Worm (Caenorhabditis elegans) whole organism, L1 larva: ENCODE results near the gene F54D5.2.

ENCODE experiments used
- C04F5.9 ChIP-seq: sonication (generic microtip); optimal IDR thresholded peaks from 2 replicates; lab custom pipeline; 2016; ENCODE audit warnings: missing genetic modification characterization, missing compliant biosample characterization
- C16A3.4 ChIP-seq: fragments of 150-350 bp; optimal IDR thresholded peaks from 2 replicates; lab custom pipeline; 2014; ENCODE audit warnings: missing biosample characterization, missing genetic modification characterization
- C34B4.2 ChIP-seq: sonication (generic microtip); optimal IDR thresholded peaks from 2 replicates; lab custom pipeline; 2017; ENCODE audit warnings: mild to moderate bottlenecking, missing genetic modification characterization, missing compliant biosample characterization
- Y116A8C.19 ChIP-seq: sonication (generic microtip); optimal IDR thresholded peaks from 2 replicates; lab custom pipeline; 2016; ENCODE audit warnings: missing compliant biosample characterization, missing genetic modification characterization, borderline replicate concordance
- aly-2 ChIP-seq: fragments of 150-350 bp; optimal IDR thresholded peaks from 2 replicates; lab custom pipeline; 2014; ENCODE audit warnings: missing biosample characterization, missing genetic modification characterization
- blmp-1 ChIP-seq: fragments of 150-350 bp; optimal IDR thresholded peaks from 2 replicates; lab custom pipeline; 2014; ENCODE audit warnings: missing biosample characterization, missing genetic modification characterization
- ceh-8 ChIP-seq: fragments of 200-800 bp; sonication (Bioruptor generic); optimal IDR thresholded peaks from 2 replicates; lab custom pipeline; 2018; ENCODE audit warnings: mild to moderate bottlenecking, missing genetic modification characterization, moderate library complexity, missing compliant biosample characterization
- ceh-88 ChIP-seq: fragments of 200-800 bp; sonication (Bioruptor generic); IDR thresholded peaks from 2 replicates; pipeline ENCODE4 v1.3.6; 2022; ENCODE audit warnings: missing genetic modification characterization, missing compliant biosample characterization
- ceh-90 ChIP-seq: sonication (generic microtip); optimal IDR thresholded peaks from 2 replicates; lab custom pipeline; 2016; ENCODE audit warnings: missing genetic modification characterization, missing compliant biosample characterization
- ces-1 ChIP-seq: fragments of 150-350 bp; optimal IDR thresholded peaks from 2 replicates; lab custom pipeline; 2014; ENCODE audit warnings: missing biosample characterization, missing genetic modification reagents, missing genetic modification characterization
- dpl-1 ChIP-seq, 3 experiments: fragments of 150-350 bp in 2 of 3; sonication (generic microtip) in 1 of 3; optimal IDR thresholded peaks; 2 replicates each; lab custom pipeline; 2014 to 2017; ENCODE audit warnings: missing biosample characterization in 3 of 3, missing genetic modification characterization in 3 of 3, missing genetic modification reagents in 3 of 3
- efl-1 ChIP-seq, 4 experiments: fragments of 150-350 bp; optimal IDR thresholded peaks in 3 of 4; peaks in 1 of 4; 1 replicate in 1 of 4; 2 replicates in 3 of 4; lab custom pipeline; 2014; ENCODE audit warnings: missing biosample characterization in 2 of 4, missing genetic modification characterization in 2 of 4, missing genetic modification reagents in 2 of 4
- efl-3 ChIP-seq: fragments of 200-800 bp; sonication (Bioruptor generic); optimal IDR thresholded peaks from 2 replicates; lab custom pipeline; 2018; ENCODE audit warnings: mild to moderate bottlenecking, missing genetic modification characterization, missing compliant biosample characterization
- egl-27 ChIP-seq, 2 experiments: fragments of 150-350 bp in 1 of 2; sonication (generic microtip); optimal IDR thresholded peaks; 3 replicates each; lab custom pipeline; 2017 to 2018; ENCODE audit warnings: missing biosample characterization in 2 of 2, missing genetic modification characterization in 2 of 2, missing genetic modification reagents in 2 of 2
- elt-3 ChIP-seq, 6 experiments: fragments of 150-350 bp in 1 of 6; sonication (generic microtip); optimal IDR thresholded peaks; 2 replicates each; lab custom pipeline; 2017 to 2018; ENCODE audit warnings: missing biosample characterization in 6 of 6, missing genetic modification characterization in 6 of 6, inconsistent platforms in 1 of 6
- fkh-10 ChIP-seq: sonication (generic microtip); optimal IDR thresholded peaks from 2 replicates; lab custom pipeline; 2017; ENCODE audit warnings: missing biosample characterization, missing genetic modification reagents, missing genetic modification characterization
- fkh-8 ChIP-seq: sonication (generic microtip); optimal IDR thresholded peaks from 2 replicates; lab custom pipeline; 2016; ENCODE audit warnings: mild to moderate bottlenecking, missing genetic modification characterization, missing compliant biosample characterization
- hlh-17 ChIP-seq: fragments of 200-800 bp; sonication (Bioruptor generic); optimal IDR thresholded peaks from 2 replicates; lab custom pipeline; 2018; ENCODE audit warnings: missing genetic modification characterization, mild to moderate bottlenecking, missing compliant biosample characterization, moderate library complexity, borderline replicate concordance
- isw-1 ChIP-seq: fragments of 200-800 bp; sonication (Bioruptor generic); IDR thresholded peaks from 2 replicates; pipeline ENCODE4 v1.3.6; 2022; ENCODE audit warnings: missing genetic modification characterization, missing compliant biosample characterization
- jun-1 ChIP-seq: fragments of 150-350 bp; optimal IDR thresholded peaks from 2 replicates; lab custom pipeline; 2014; ENCODE audit warnings: missing biosample characterization, missing genetic modification reagents, missing genetic modification characterization
- lin-14 ChIP-seq: fragments of 200-800 bp; sonication (Bioruptor generic); optimal IDR thresholded peaks from 2 replicates; lab custom pipeline; 2018; ENCODE audit warnings: mild to moderate bottlenecking, missing genetic modification characterization, moderate library complexity, missing compliant biosample characterization
- lin-15B ChIP-seq: fragments of 150-350 bp; sonication (generic microtip); optimal IDR thresholded peaks from 3 replicates; lab custom pipeline; 2014; ENCODE audit warnings: missing biosample characterization, missing genetic modification characterization
- lin-35 ChIP-seq, 2 experiments: fragments of 150-350 bp; optimal IDR thresholded peaks; 2 replicates each; lab custom pipeline; 2014; ENCODE audit warnings: missing biosample characterization in 2 of 2, missing genetic modification characterization in 2 of 2, missing genetic modification reagents in 2 of 2
- lir-3 ChIP-seq: sonication (generic microtip); optimal IDR thresholded peaks from 2 replicates; lab custom pipeline; 2016; ENCODE audit warnings: mild to moderate bottlenecking, missing genetic modification characterization, moderate library complexity, missing compliant biosample characterization; ENCODE audit not compliant: poor library complexity
- lsy-2 ChIP-seq, 2 experiments: fragments of 150-350 bp; optimal IDR thresholded peaks; 2 replicates each; lab custom pipeline; 2014; ENCODE audit warnings: missing biosample characterization in 2 of 2, missing genetic modification characterization in 2 of 2
- mdl-1 ChIP-seq, 2 experiments: fragments of 150-350 bp; optimal IDR thresholded peaks; 2 replicates each; lab custom pipeline; 2014 to 2017; ENCODE audit warnings: missing biosample characterization in 2 of 2, missing genetic modification characterization in 2 of 2, inconsistent platforms in 1 of 2
- mep-1 ChIP-seq: fragments of 150-350 bp; optimal IDR thresholded peaks from 2 replicates; lab custom pipeline; 2014; ENCODE audit warnings: missing biosample characterization, missing genetic modification characterization
- nhr-11 ChIP-seq: fragments of 150-350 bp; optimal IDR thresholded peaks from 2 replicates; lab custom pipeline; 2014; ENCODE audit warnings: missing biosample characterization, missing genetic modification characterization
- nhr-20 ChIP-seq: sonication (generic microtip); optimal IDR thresholded peaks from 2 replicates; lab custom pipeline; 2016; ENCODE audit warnings: mild to moderate bottlenecking, missing genetic modification characterization, missing compliant biosample characterization
- nhr-237 ChIP-seq: fragments of 150-350 bp; optimal IDR thresholded peaks from 2 replicates; lab custom pipeline; 2014; ENCODE audit warnings: missing biosample characterization, missing genetic modification characterization
- nhr-76 ChIP-seq: sonication (generic microtip); optimal IDR thresholded peaks from 2 replicates; lab custom pipeline; 2017; ENCODE audit warnings: missing biosample characterization, missing genetic modification characterization
- nhr-77 ChIP-seq: fragments of 150-350 bp; optimal IDR thresholded peaks from 2 replicates; lab custom pipeline; 2014; ENCODE audit warnings: missing biosample characterization, missing genetic modification characterization
- nhr-85 ChIP-seq: sonication (generic microtip); peaks from one replicate; lab custom pipeline; 2016; ENCODE audit warnings: missing genetic modification characterization, inconsistent platforms, missing compliant biosample characterization
- nhr-90 ChIP-seq: sonication (generic microtip); optimal IDR thresholded peaks from 2 replicates; lab custom pipeline; 2016; ENCODE audit warnings: mild to moderate bottlenecking, missing genetic modification characterization, missing compliant biosample characterization; ENCODE audit not compliant: poor library complexity
- pqm-1 ChIP-seq: sonication (generic microtip); optimal IDR thresholded peaks from 3 replicates; lab custom pipeline; 2017; ENCODE audit warnings: missing biosample characterization, missing genetic modification characterization
- rnt-1 ChIP-seq: sonication (generic microtip); optimal IDR thresholded peaks from 2 replicates; lab custom pipeline; 2016; ENCODE audit warnings: mild to moderate bottlenecking, missing genetic modification characterization, moderate library complexity, missing compliant biosample characterization
- skn-1 ChIP-seq: fragments of 150-350 bp; optimal IDR thresholded peaks from 2 replicates; lab custom pipeline; 2014; ENCODE audit warnings: missing biosample characterization, missing genetic modification characterization
- snpc-4 ChIP-seq: fragments of 150-350 bp; optimal IDR thresholded peaks from 2 replicates; lab custom pipeline; 2014; ENCODE audit warnings: missing biosample characterization, missing genetic modification characterization
- sox-4 ChIP-seq: sonication (generic microtip); optimal IDR thresholded peaks from 2 replicates; lab custom pipeline; 2016; ENCODE audit warnings: missing genetic modification characterization, missing compliant biosample characterization
- sptf-1 ChIP-seq: fragments of 150-350 bp; optimal IDR thresholded peaks from 2 replicates; lab custom pipeline; 2014; ENCODE audit warnings: missing biosample characterization, missing genetic modification characterization
- swsn-7 ChIP-seq: sonication (generic microtip); optimal IDR thresholded peaks from 2 replicates; lab custom pipeline; 2016; ENCODE audit warnings: missing genetic modification characterization, missing compliant biosample characterization
- tbx-2 ChIP-seq: sonication (generic microtip); optimal IDR thresholded peaks from 2 replicates; lab custom pipeline; 2016; ENCODE audit warnings: missing genetic modification characterization, missing compliant biosample characterization
- unc-30 ChIP-seq: sonication (generic microtip); optimal IDR thresholded peaks from 2 replicates; lab custom pipeline; 2017; ENCODE audit warnings: missing biosample characterization, missing genetic modification characterization
- unc-62 ChIP-seq: fragments of 150-350 bp; optimal IDR thresholded peaks from 2 replicates; lab custom pipeline; 2014; ENCODE audit warnings: missing biosample characterization, missing genetic modification reagents, missing genetic modification characterization
- unc-98 ChIP-seq: fragments of 200-800 bp; sonication (Bioruptor generic); IDR thresholded peaks from 2 replicates; pipeline ENCODE4 v1.3.6; 2022; ENCODE audit warnings: missing genetic modification characterization, missing compliant biosample characterization
- vab-15 ChIP-seq: sonication (generic microtip); optimal IDR thresholded peaks from 2 replicates; lab custom pipeline; 2017; ENCODE audit warnings: missing genotype, mild to moderate bottlenecking, missing genetic modification characterization, missing compliant biosample characterization
- xbp-1 ChIP-seq: sonication (generic microtip); optimal IDR thresholded peaks from 2 replicates; lab custom pipeline; 2016; ENCODE audit warnings: missing genetic modification characterization, missing compliant biosample characterization
- zag-1 ChIP-seq: fragments of 150-350 bp; optimal IDR thresholded peaks from 2 replicates; lab custom pipeline; 2014; ENCODE audit warnings: missing biosample characterization, missing genetic modification characterization
- zip-4 ChIP-seq: fragments of 200-800 bp; sonication (Bioruptor generic); optimal IDR thresholded peaks from 2 replicates; lab custom pipeline; 2018; ENCODE audit warnings: mild to moderate bottlenecking, missing genetic modification characterization, moderate library complexity, missing compliant biosample characterization

F54D5.2 gene

DNA sequence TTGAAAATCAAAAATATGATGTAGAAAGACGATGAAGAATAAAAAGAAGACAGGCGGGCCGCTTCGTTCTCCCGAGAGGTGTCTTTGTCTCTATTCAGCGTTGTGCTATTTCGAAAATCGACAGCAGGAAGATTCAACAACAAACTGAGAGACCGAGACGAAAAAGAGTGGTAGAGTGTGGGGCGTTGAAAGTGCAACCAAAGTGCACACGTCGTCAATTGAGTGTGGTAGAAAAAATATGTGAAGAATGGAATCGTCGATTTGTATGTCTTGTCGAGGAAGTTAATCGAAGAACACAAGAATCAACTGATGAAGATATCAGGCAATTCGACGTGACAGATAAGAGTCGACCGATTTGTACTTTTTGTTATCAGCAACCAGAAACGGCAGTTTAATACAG, 46.2 kb downstream of the F54D5.2 start (continued):
- no peak for TF ChIP-seq unc-30 (tag; lab: Kevin White, UChicago)
- peak; percentile 17 to 65 for TF ChIP-seq lin-35 (GFP tag; optimal IDR thresholded peaks at IDR 0.05; lab: Kevin White, UChicago)
- TF ChIP-seq ceh-88 (GFP tag; lab: Robert Waterston, UW), result no peak
- peak; percentile 87 for TF ChIP-seq nhr-85 (tag; lab: Kevin White, UChicago)
- TF ChIP-seq pqm-1, result no peak
- TF ChIP-seq fkh-10 (GFP tag; lab: Kevin White, UChicago), result no peak
- TF ChIP-seq efl-3 (GFP tag; lab: Kevin White, UChicago), result no peak
- TF ChIP-seq egl-27 (tag; optimal IDR thresholded peaks at IDR 0.05; lab: Kevin White, UChicago), result no peak
- TF ChIP-seq aly-2 (tag; lab: Kevin White, UChicago), result peak; percentile 52
- no peak for TF ChIP-seq swsn-7 (tag; lab: Kevin White, UChicago)
- no peak for TF ChIP-seq C04F5.9
- peak; percentile 11 for TF ChIP-seq xbp-1 (tag; lab: Kevin White, UChicago)
- no peak for TF ChIP-seq fkh-8
- TF ChIP-seq hlh-17 (GFP tag; lab: Kevin White, UChicago), result no peak
- TF ChIP-seq nhr-76, result peak; percentile 62
- TF ChIP-seq unc-62, result no peak
- peak; percentile 24 for TF ChIP-seq nhr-90 (tag; lab: Kevin White, UChicago)
- peak; percentile 66 for TF ChIP-seq blmp-1 (tag; lab: Kevin White, UChicago)
- no peak for TF ChIP-seq C16A3.4
- no peak for TF ChIP-seq C34B4.2
- TF ChIP-seq vab-15 (tag; lab: Kevin White, UChicago), result no peak
- TF ChIP-seq ces-1 (GFP tag; lab: Kevin White, UChicago), result no peak
- TF ChIP-seq lin-15B (tag; lab: Kevin White, UChicago), result no peak
- peak; percentile 19 for TF ChIP-seq jun-1
- TF ChIP-seq dpl-1 (GFP tag; optimal IDR thresholded peaks at IDR 0.05; lab: Kevin White, UChicago), result no peak
- TF ChIP-seq rnt-1 (tag; lab: Kevin White, UChicago), result peak; percentile 7
- TF ChIP-seq ceh-8 (GFP tag; lab: Kevin White, UChicago), result no peak
- peak; percentile 18 to 39 for TF ChIP-seq lsy-2 (tag; optimal IDR thresholded peaks at IDR 0.05; lab: Kevin White, UChicago)
- no peak for TF ChIP-seq sptf-1 (tag; lab: Kevin White, UChicago)
- TF ChIP-seq zip-4 (GFP tag; lab: Kevin White, UChicago), result no peak
- TF ChIP-seq isw-1 (GFP tag; lab: Robert Waterston, UW), result no peak
- peak; percentile 16 for TF ChIP-seq snpc-4 (tag; lab: Kevin White, UChicago)
- peak in 1 of 2 experiments; percentile 47 for TF ChIP-seq mdl-1 (tag; optimal IDR thresholded peaks at IDR 0.05; lab: Kevin White, UChicago)
- peak; percentile 68 for TF ChIP-seq mep-1 (tag; lab: Kevin White, UChicago)
- no peak for TF ChIP-seq unc-98 (GFP tag; lab: Robert Waterston, UW)
- TF ChIP-seq efl-1 (optimal IDR thresholded peaks at IDR 0.05; lab: Kevin White, UChicago), result peak; percentile 20 to 47
- TF ChIP-seq efl-1 (GFP tag; optimal IDR thresholded peaks at IDR 0.05 in 1 of 2; lab: Kevin White, UChicago), result peak in 1 of 2 experiments; percentile 88
- TF ChIP-seq sox-4, result no peak
- no peak for TF ChIP-seq ceh-90
- no peak for TF ChIP-seq nhr-11 (tag; lab: Kevin White, UChicago)
- no peak for TF ChIP-seq nhr-237 (tag; lab: Kevin White, UChicago)
- TF ChIP-seq nhr-20 (tag; lab: Kevin White, UChicago), result peak; percentile 63
- TF ChIP-seq Y116A8C.19 (tag; lab: Kevin White, UChicago), result no peak
- no peak for TF ChIP-seq skn-1
- peak; percentile 83 for TF ChIP-seq lin-14
- no peak for TF ChIP-seq lir-3 (tag; lab: Kevin White, UChicago)
- TF ChIP-seq nhr-77 (tag; lab: Kevin White, UChicago), result peak; percentile 33
- TF ChIP-seq tbx-2 (tag; lab: Kevin White, UChicago), result peak; percentile 34
- TF ChIP-seq zag-1, result no peak
- peak in 5 of 6 experiments; percentile 16 to 63 (median 55) for TF ChIP-seq elt-3 (tag; optimal IDR thresholded peaks at IDR 0.05; lab: Kevin White, UChicago)
